Worm (Caenorhabditis elegans): ENCODE results near the gene zyg-8.

ce11 chrIII:12058429-12058828, 3.1 kb upstream of the zyg-8 start, which contains the start of gene arx-3:
- TF ChIP-seq lin-15B (tag; optimal IDR thresholded peaks at IDR 0.05): no peak
- no peak for TF ChIP-seq lir-3 (tag; optimal IDR thresholded peaks at IDR 0.05)
- TF ChIP-seq zag-1 (tag; optimal IDR thresholded peaks at IDR 0.05): no peak
- TF ChIP-seq lsy-2 (tag; optimal IDR thresholded peaks at IDR 0.05): peak in 1 of 2 experiments; percentile 57
- no peak for TF ChIP-seq aha-1 (tag)
- no peak for TF ChIP-seq F49E8.2 (tag; optimal IDR thresholded peaks at IDR 0.05; ENCODE audit: borderline replicate concordance)
- TF ChIP-seq nhr-237 (tag; optimal IDR thresholded peaks at IDR 0.05): no peak
- no peak for TF ChIP-seq nhr-25 (tag; optimal IDR thresholded peaks at IDR 0.05; ENCODE audit: borderline replicate concordance, insufficient read depth)
- no peak for TF ChIP-seq fos-1 (tag; optimal IDR thresholded peaks at IDR 0.05)
- no peak for TF ChIP-seq fkh-10 (GFP tag; optimal IDR thresholded peaks at IDR 0.05)
- no peak for TF ChIP-seq Y5F2A.4 (GFP tag; optimal IDR thresholded peaks at IDR 0.05)
- no peak for TF ChIP-seq skn-1 (tag; optimal IDR thresholded peaks at IDR 0.05)
- TF ChIP-seq egl-27 (tag; optimal IDR thresholded peaks at IDR 0.05): no peak
- no peak for TF ChIP-seq snpc-4 (tag; optimal IDR thresholded peaks at IDR 0.05)
